Worm (Caenorhabditis elegans) whole organism, L2 larva: ENCODE results near the gene F32D8.11.
A peak's percentile ranks its signal among the peaks of the same experiment; 100 is the strongest.

Experiments used
- F13H6.1 ChIP-seq: sonication (generic microtip); optimal IDR thresholded peaks from 2 replicates; lab custom pipeline; 2016; ENCODE audit warnings: missing genetic modification characterization, missing compliant biosample characterization
- R02D3.7 ChIP-seq: fragments of 150-350 bp; optimal IDR thresholded peaks from 2 replicates; lab custom pipeline; 2014; ENCODE audit warnings: missing biosample characterization, missing genetic modification characterization
- Y55F3AM.14 ChIP-seq: fragments of 200-800 bp; sonication (Bioruptor generic); optimal IDR thresholded peaks from 2 replicates; lab custom pipeline; 2018; ENCODE audit warnings: mild to moderate bottlenecking, missing genetic modification characterization, missing compliant biosample characterization
- alr-1 ChIP-seq: fragments of 150-350 bp; optimal IDR thresholded peaks from 2 replicates; lab custom pipeline; 2014; ENCODE audit warnings: missing biosample characterization, missing genetic modification characterization
- aly-2 ChIP-seq: fragments of 150-350 bp; optimal IDR thresholded peaks from 2 replicates; lab custom pipeline; 2014; ENCODE audit warnings: missing biosample characterization, missing genetic modification characterization
- ama-1 ChIP-seq: fragments of 150-350 bp; optimal IDR thresholded peaks from 2 replicates; lab custom pipeline; 2018; ENCODE audit warnings: inconsistent platforms
- blmp-1 ChIP-seq: sonication (generic microtip); optimal IDR thresholded peaks from 2 replicates; lab custom pipeline; 2017; ENCODE audit warnings: missing genetic modification characterization, mild to moderate bottlenecking, missing compliant biosample characterization, antibody characterized with exemption, moderate library complexity; ENCODE audit not compliant: insufficient read depth
- ceh-82 ChIP-seq: fragments of 150-350 bp; optimal IDR thresholded peaks from 2 replicates; lab custom pipeline; 2014; ENCODE audit warnings: missing biosample characterization, missing genetic modification characterization
- crh-2 ChIP-seq: sonication (generic microtip); optimal IDR thresholded peaks from 2 replicates; lab custom pipeline; 2017; ENCODE audit warnings: missing biosample characterization, missing genetic modification characterization
- egl-27 ChIP-seq: sonication (generic microtip); optimal IDR thresholded peaks from 3 replicates; lab custom pipeline; 2017; ENCODE audit warnings: missing biosample characterization, missing genetic modification reagents, missing genetic modification characterization
- fos-1 ChIP-seq: fragments of 150-350 bp; optimal IDR thresholded peaks from 2 replicates; lab custom pipeline; 2014; ENCODE audit warnings: missing biosample characterization, missing genetic modification characterization
- gmeb-1 ChIP-seq: fragments of 150-350 bp; optimal IDR thresholded peaks from 2 replicates; lab custom pipeline; 2014; ENCODE audit warnings: missing biosample characterization, missing genetic modification characterization
- lin-11 ChIP-seq: fragments of 150-350 bp; sonication (generic microtip); optimal IDR thresholded peaks from 2 replicates; lab custom pipeline; 2014; ENCODE audit warnings: missing biosample characterization, missing genetic modification characterization, inconsistent platforms, mixed read lengths
- lin-13 ChIP-seq: fragments of 150-350 bp; optimal IDR thresholded peaks from 2 replicates; lab custom pipeline; 2014; ENCODE audit warnings: missing biosample characterization, missing genetic modification reagents, missing genetic modification characterization
- lin-39 ChIP-seq: fragments of 150-350 bp; optimal IDR thresholded peaks from 2 replicates; lab custom pipeline; 2014; ENCODE audit warnings: missing biosample characterization, missing genetic modification reagents, missing genetic modification characterization
- nhr-10 ChIP-seq: sonication (generic microtip); optimal IDR thresholded peaks from 2 replicates; lab custom pipeline; 2017; ENCODE audit warnings: missing biosample characterization, missing genetic modification characterization
- nhr-129 ChIP-seq: fragments of 150-350 bp; optimal IDR thresholded peaks from 2 replicates; lab custom pipeline; 2014; ENCODE audit warnings: missing biosample characterization, missing genetic modification characterization
- nhr-21 ChIP-seq: fragments of 150-350 bp; optimal IDR thresholded peaks from 2 replicates; lab custom pipeline; 2014; ENCODE audit warnings: missing biosample characterization, missing genetic modification characterization
- nhr-23 ChIP-seq: fragments of 150-350 bp; optimal IDR thresholded peaks from 2 replicates; lab custom pipeline; 2014; ENCODE audit warnings: missing biosample characterization, missing genetic modification reagents, missing genetic modification characterization
- nhr-237 ChIP-seq: fragments of 150-350 bp; optimal IDR thresholded peaks from 2 replicates; lab custom pipeline; 2014; ENCODE audit warnings: missing biosample characterization, missing genetic modification characterization
- nhr-25 ChIP-seq: fragments of 150-350 bp; sonication (generic microtip); optimal IDR thresholded peaks from 3 replicates; lab custom pipeline; 2014; ENCODE audit warnings: missing biosample characterization, missing genetic modification characterization
- nhr-6 ChIP-seq: fragments of 150-350 bp; optimal IDR thresholded peaks from 2 replicates; lab custom pipeline; 2014; ENCODE audit warnings: missing biosample characterization, missing genetic modification characterization
- peb-1 ChIP-seq: fragments of 150-350 bp; optimal IDR thresholded peaks from 2 replicates; lab custom pipeline; 2014; ENCODE audit warnings: missing biosample characterization, missing genetic modification characterization
- sem-4 ChIP-seq: fragments of 150-350 bp; optimal IDR thresholded peaks from 2 replicates; lab custom pipeline; 2014; ENCODE audit warnings: missing biosample characterization, missing genetic modification reagents, missing genetic modification characterization
- skn-1 ChIP-seq: sonication (generic microtip); optimal IDR thresholded peaks from 2 replicates; lab custom pipeline; 2017; ENCODE audit warnings: missing biosample characterization, missing genetic modification characterization
- sma-9 ChIP-seq, 2 experiments: fragments of 150-350 bp in 1 of 2; sonication (generic microtip) in 1 of 2; optimal IDR thresholded peaks; 2 replicates each; lab custom pipeline; 2014 to 2016; ENCODE audit warnings: missing genetic modification characterization in 2 of 2, mild to moderate bottlenecking in 1 of 2, missing biosample characterization in 1 of 2, missing compliant biosample characterization in 1 of 2, missing genetic modification reagents in 1 of 2, moderate library complexity in 1 of 2
- zag-1 ChIP-seq: fragments of 150-350 bp; optimal IDR thresholded peaks from 2 replicates; lab custom pipeline; 2014; ENCODE audit warnings: missing biosample characterization, missing genetic modification characterization
- ztf-1 ChIP-seq: fragments of 200-800 bp; sonication (Bioruptor generic); conservative IDR thresholded peaks from 2 replicates; pipeline ENCODE4 v1.3.6; 2022; ENCODE audit warnings: missing genetic modification characterization, missing compliant biosample characterization
- ztf-11 ChIP-seq: sonication (generic microtip); optimal IDR thresholded peaks from 2 replicates; lab custom pipeline; 2017; ENCODE audit warnings: missing biosample characterization, missing genetic modification characterization
- ztf-4 ChIP-seq: fragments of 150-350 bp; optimal IDR thresholded peaks from 2 replicates; lab custom pipeline; 2014; ENCODE audit warnings: missing biosample characterization, missing genetic modification characterization

The F32D8.11 gene

DNA sequence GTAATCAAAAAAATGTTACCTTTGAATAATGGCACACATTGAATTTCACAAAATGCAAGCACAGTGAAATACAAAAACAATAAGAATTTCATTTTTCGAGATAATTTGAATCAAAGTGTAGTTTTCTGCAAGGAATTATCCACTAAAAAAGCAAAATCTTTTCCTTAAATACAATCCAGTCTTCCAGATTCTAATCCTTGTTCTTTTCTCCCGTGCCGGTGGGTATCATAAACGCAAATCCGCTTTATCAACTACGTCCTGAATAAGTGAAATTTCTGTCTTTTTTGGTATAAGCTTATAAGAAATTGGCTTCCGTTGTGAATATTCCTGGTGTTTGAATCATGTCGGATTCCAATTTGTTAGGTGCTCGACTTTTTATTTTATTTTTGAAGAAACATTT is 783 bp downstream of the F32D8.11 start:
- TF ChIP-seq sma-9 (GFP tag; optimal IDR thresholded peaks at IDR 0.05; lab: Kevin White, UChicago), result peak; percentile 11
- TF ChIP-seq sma-9 (tag; optimal IDR thresholded peaks at IDR 0.05; lab: Kevin White, UChicago), result no peak
- TF ChIP-seq aly-2, result no peak
- TF ChIP-seq ztf-1 (GFP tag; lab: Robert Waterston, UW), result no peak
- TF ChIP-seq, all 48 proteins: peak for 1

DNA sequence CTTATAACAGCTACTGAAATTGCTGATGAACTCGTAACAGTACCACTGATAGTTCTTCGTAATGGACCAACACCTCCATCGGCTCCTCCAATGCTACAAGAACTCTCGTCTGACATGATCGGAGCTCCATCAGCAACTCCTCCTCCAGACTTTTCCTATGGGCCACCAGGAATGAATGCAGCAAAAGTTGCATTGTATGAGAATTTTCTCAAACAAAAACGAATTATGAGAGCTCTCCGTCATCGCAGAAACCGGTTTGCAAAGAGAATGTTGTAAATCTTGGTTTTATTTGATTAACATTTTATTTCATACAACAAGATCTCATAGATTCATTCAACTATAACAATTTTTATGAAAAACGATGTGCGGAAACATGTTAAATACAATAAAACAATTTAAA is 1.4 kb downstream of the F32D8.11 start:
- TF ChIP-seq gmeb-1 (tag; lab: Kevin White, UChicago) (no peak), peb-1 (tag; lab: Kevin White, UChicago) (no peak), Y55F3AM.14 (peak; percentile 83), alr-1 (tag; lab: Kevin White, UChicago) (no peak), ztf-11 (no peak)

DNA sequence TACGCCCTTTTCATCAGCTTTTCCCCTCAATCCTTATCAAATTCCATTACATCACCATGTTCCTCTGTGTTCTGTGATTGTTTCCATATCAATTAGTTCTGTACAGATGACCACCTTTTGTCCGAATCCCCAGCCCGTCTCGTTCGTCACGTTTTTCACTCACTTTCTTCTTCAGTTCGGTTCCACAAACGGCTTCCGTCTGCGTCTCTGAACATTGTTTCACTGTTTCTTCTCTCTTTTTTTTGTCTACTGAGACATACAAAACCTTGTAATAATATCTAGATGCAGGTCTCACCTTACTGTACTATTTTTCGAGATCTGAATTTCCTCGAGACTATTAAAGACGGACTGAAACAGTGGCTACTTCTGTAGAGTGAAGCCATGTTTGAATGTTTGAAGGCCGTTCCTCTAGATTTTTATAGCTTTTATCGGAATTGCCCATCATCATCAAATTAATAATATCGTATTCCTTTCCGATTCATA is 2.5 kb downstream of the F32D8.11 start, which contains the start of gene F32D8.3:
Gene F32D8.3 (plus strand): TSS at position 433 of the 483 bp plus-strand sequence.
- TF ChIP-seq sma-9 (GFP tag; optimal IDR thresholded peaks at IDR 0.05; lab: Kevin White, UChicago) (peak; percentile 16), sma-9 (tag; optimal IDR thresholded peaks at IDR 0.05; lab: Kevin White, UChicago) (no peak), nhr-21 (tag; lab: Kevin White, UChicago) (peak; percentile 39), blmp-1 (tag; lab: Kevin White, UChicago) (peak; percentile 71), nhr-25 (tag; lab: Kevin White, UChicago) (peak; percentile 19), nhr-10 (no peak), nhr-237 (tag; lab: Kevin White, UChicago) (no peak), F13H6.1 (tag; lab: Kevin White, UChicago) (no peak)

DNA sequence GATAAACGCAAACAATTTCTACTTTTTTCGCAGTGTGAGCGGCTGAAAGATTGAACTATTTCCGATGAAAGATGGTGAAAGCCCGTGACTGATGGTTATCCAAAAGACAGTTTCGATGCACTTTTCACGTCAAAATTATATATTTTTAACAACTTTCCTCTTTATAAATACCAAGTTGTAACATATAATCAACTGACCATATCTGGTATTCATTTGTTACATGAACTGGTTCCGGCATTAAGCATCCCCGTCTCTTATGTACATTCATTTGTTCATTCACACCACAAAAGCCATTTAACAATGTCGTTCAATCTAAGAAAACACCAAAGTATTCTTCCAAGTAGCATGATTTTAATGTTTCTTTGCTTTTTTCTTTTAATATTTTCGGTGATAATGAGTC is 5.5 kb downstream of the F32D8.11 start, which contains the start of gene F32D8.2:
Gene F32D8.2 (plus strand): TSS at position 301 of the 400 bp plus-strand sequence.
- no peak for TF ChIP-seq nhr-237 (tag; lab: Kevin White, UChicago)
- TF ChIP-seq nhr-25 (tag; lab: Kevin White, UChicago), result no peak
- no peak for TF ChIP-seq ama-1 (lab: Kevin White, UChicago)
- no peak for TF ChIP-seq crh-2 (tag; lab: Kevin White, UChicago)
- TF ChIP-seq nhr-21 (tag; lab: Kevin White, UChicago), result no peak
- no peak for TF ChIP-seq zag-1 (tag; lab: Kevin White, UChicago)
- no peak for TF ChIP-seq peb-1 (tag; lab: Kevin White, UChicago)
- TF ChIP-seq nhr-23, result no peak
- no peak for TF ChIP-seq lin-39 (tag; lab: Kevin White, UChicago)
- no peak for TF ChIP-seq egl-27 (tag; lab: Kevin White, UChicago)
- TF ChIP-seq fos-1 (tag; lab: Kevin White, UChicago), result no peak
- no peak for TF ChIP-seq sem-4 (tag; lab: Kevin White, UChicago)
- TF ChIP-seq nhr-10, result no peak

DNA sequence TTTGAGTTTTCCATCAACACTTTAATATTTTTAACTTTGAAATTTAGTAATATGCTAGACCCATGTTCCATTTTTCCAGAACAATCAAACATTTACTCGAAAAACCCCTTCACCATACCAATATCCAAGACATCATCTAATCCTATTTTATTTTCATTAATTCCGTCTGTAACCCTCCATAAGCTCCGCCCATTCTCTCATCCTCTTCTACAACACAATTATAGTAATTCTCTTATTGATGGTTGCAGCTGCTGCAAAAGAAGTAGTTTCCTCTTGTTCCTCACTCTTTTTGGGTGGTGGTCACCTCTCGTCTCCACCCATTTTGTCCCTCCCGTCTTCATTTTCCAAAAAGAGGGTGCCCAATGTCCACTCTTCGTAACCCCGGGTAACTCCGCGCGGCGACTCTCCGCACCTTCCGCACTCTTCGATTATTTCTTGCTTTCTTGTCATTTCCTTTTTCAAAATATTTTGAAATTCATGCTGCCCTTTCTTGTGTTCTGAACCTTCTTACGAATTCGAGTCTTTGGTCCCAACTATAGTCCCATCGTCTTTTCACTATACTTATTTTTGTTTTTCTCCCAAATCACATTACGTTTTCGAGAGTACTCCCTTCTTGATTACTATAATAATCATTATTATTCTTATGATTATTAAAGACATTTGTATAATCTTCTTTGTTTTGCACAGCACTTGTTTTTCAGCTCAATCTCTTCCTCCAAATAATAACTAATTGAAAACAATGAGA is 8.6 kb downstream of the F32D8.11 start, which contains the start of gene F32D8.1:
Gene F32D8.1 (plus strand): TSS at position 695 of the 745 bp plus-strand sequence.
- no peak for TF ChIP-seq gmeb-1 (tag; lab: Kevin White, UChicago)
- no peak for TF ChIP-seq skn-1 (tag; lab: Kevin White, UChicago)
- no peak for TF ChIP-seq lin-11
- TF ChIP-seq nhr-21 (tag; lab: Kevin White, UChicago), result no peak
- TF ChIP-seq nhr-25 (tag; lab: Kevin White, UChicago), result no peak
- no peak for TF ChIP-seq sem-4 (tag; lab: Kevin White, UChicago)
- TF ChIP-seq F13H6.1 (tag; lab: Kevin White, UChicago), result no peak
- TF ChIP-seq lin-13 (GFP tag; lab: Kevin White, UChicago), result no peak
- TF ChIP-seq nhr-23, result no peak
- TF ChIP-seq ceh-82, result no peak
- no peak for TF ChIP-seq sma-9 (GFP tag; optimal IDR thresholded peaks at IDR 0.05; lab: Kevin White, UChicago)
- no peak for TF ChIP-seq sma-9 (tag; optimal IDR thresholded peaks at IDR 0.05; lab: Kevin White, UChicago)
- no peak for TF ChIP-seq alr-1 (tag; lab: Kevin White, UChicago)
- TF ChIP-seq R02D3.7 (tag; lab: Kevin White, UChicago), result no peak
- TF ChIP-seq nhr-129 (tag; lab: Kevin White, UChicago), result no peak
- no peak for TF ChIP-seq ztf-4
- TF ChIP-seq nhr-6 (tag; lab: Kevin White, UChicago), result no peak
- TF ChIP-seq, all 48 proteins: peak for 0
